Worm (Caenorhabditis elegans) whole organism, L2 larva: ENCODE results near the gene spk-1.

Experiments used
- C34F6.9 ChIP-seq: fragments of 150-350 bp; optimal IDR thresholded peaks from 2 replicates; lab custom pipeline; 2014; ENCODE audit warnings: missing biosample characterization, missing genetic modification characterization
- F13H6.1 ChIP-seq: sonication (generic microtip); optimal IDR thresholded peaks from 2 replicates; lab custom pipeline; 2016; ENCODE audit warnings: missing genetic modification characterization, missing compliant biosample characterization
- R02D3.7 ChIP-seq: fragments of 150-350 bp; optimal IDR thresholded peaks from 2 replicates; lab custom pipeline; 2014; ENCODE audit warnings: missing biosample characterization, missing genetic modification characterization
- Y55F3AM.14 ChIP-seq: fragments of 200-800 bp; sonication (Bioruptor generic); optimal IDR thresholded peaks from 2 replicates; lab custom pipeline; 2018; ENCODE audit warnings: mild to moderate bottlenecking, missing genetic modification characterization, missing compliant biosample characterization
- ZK546.5 ChIP-seq: sonication (generic microtip); optimal IDR thresholded peaks from 2 replicates; lab custom pipeline; 2017; ENCODE audit warnings: missing biosample characterization, missing genetic modification characterization
- ama-1 ChIP-seq: fragments of 150-350 bp; optimal IDR thresholded peaks from 2 replicates; lab custom pipeline; 2018; ENCODE audit warnings: inconsistent platforms
- blmp-1 ChIP-seq: sonication (generic microtip); optimal IDR thresholded peaks from 2 replicates; lab custom pipeline; 2017; ENCODE audit warnings: missing genetic modification characterization, mild to moderate bottlenecking, missing compliant biosample characterization, antibody characterized with exemption, moderate library complexity; ENCODE audit not compliant: insufficient read depth
- ceh-16 ChIP-seq: fragments of 150-350 bp; optimal IDR thresholded peaks from 2 replicates; lab custom pipeline; 2014; ENCODE audit warnings: missing biosample characterization, missing genetic modification characterization
- ceh-82 ChIP-seq: fragments of 150-350 bp; optimal IDR thresholded peaks from 2 replicates; lab custom pipeline; 2014; ENCODE audit warnings: missing biosample characterization, missing genetic modification characterization
- crh-2 ChIP-seq: sonication (generic microtip); optimal IDR thresholded peaks from 2 replicates; lab custom pipeline; 2017; ENCODE audit warnings: missing biosample characterization, missing genetic modification characterization
- dmd-4 ChIP-seq: sonication (generic microtip); optimal IDR thresholded peaks from 2 replicates; lab custom pipeline; 2017; ENCODE audit warnings: missing biosample characterization, missing genetic modification characterization
- egl-27 ChIP-seq: sonication (generic microtip); optimal IDR thresholded peaks from 3 replicates; lab custom pipeline; 2017; ENCODE audit warnings: missing biosample characterization, missing genetic modification reagents, missing genetic modification characterization
- fos-1 ChIP-seq: fragments of 150-350 bp; optimal IDR thresholded peaks from 2 replicates; lab custom pipeline; 2014; ENCODE audit warnings: missing biosample characterization, missing genetic modification characterization
- gmeb-1 ChIP-seq: fragments of 150-350 bp; optimal IDR thresholded peaks from 2 replicates; lab custom pipeline; 2014; ENCODE audit warnings: missing biosample characterization, missing genetic modification characterization
- lin-11 ChIP-seq: fragments of 150-350 bp; sonication (generic microtip); optimal IDR thresholded peaks from 2 replicates; lab custom pipeline; 2014; ENCODE audit warnings: missing biosample characterization, missing genetic modification characterization, inconsistent platforms, mixed read lengths
- lin-13 ChIP-seq: fragments of 150-350 bp; optimal IDR thresholded peaks from 2 replicates; lab custom pipeline; 2014; ENCODE audit warnings: missing biosample characterization, missing genetic modification reagents, missing genetic modification characterization
- lin-39 ChIP-seq: fragments of 150-350 bp; optimal IDR thresholded peaks from 2 replicates; lab custom pipeline; 2014; ENCODE audit warnings: missing biosample characterization, missing genetic modification reagents, missing genetic modification characterization
- lsy-2 ChIP-seq, 2 experiments: fragments of 150-350 bp in 1 of 2; sonication (generic microtip) in 1 of 2; optimal IDR thresholded peaks; 2 replicates each; lab custom pipeline; 2014 to 2017; ENCODE audit warnings: missing biosample characterization in 2 of 2, missing genetic modification characterization in 2 of 2
- mab-5 ChIP-seq: fragments of 150-350 bp; optimal IDR thresholded peaks from 2 replicates; lab custom pipeline; 2014; ENCODE audit warnings: missing biosample characterization, missing genetic modification characterization
- mbf-1 ChIP-seq: sonication (generic microtip); optimal IDR thresholded peaks from 2 replicates; lab custom pipeline; 2017; ENCODE audit warnings: missing biosample characterization, missing genetic modification characterization
- mdl-1 ChIP-seq, 2 experiments: fragments of 150-350 bp in 1 of 2; sonication (generic microtip) in 1 of 2; optimal IDR thresholded peaks; 2 replicates each; lab custom pipeline; 2017; ENCODE audit warnings: missing biosample characterization in 2 of 2, missing genetic modification characterization in 2 of 2
- nhr-11 ChIP-seq: fragments of 150-350 bp; optimal IDR thresholded peaks from 2 replicates; lab custom pipeline; 2014; ENCODE audit warnings: missing biosample characterization, missing genetic modification characterization
- nhr-129 ChIP-seq: fragments of 150-350 bp; optimal IDR thresholded peaks from 2 replicates; lab custom pipeline; 2014; ENCODE audit warnings: missing biosample characterization, missing genetic modification characterization
- nhr-21 ChIP-seq: fragments of 150-350 bp; optimal IDR thresholded peaks from 2 replicates; lab custom pipeline; 2014; ENCODE audit warnings: missing biosample characterization, missing genetic modification characterization
- nhr-23 ChIP-seq: fragments of 150-350 bp; optimal IDR thresholded peaks from 2 replicates; lab custom pipeline; 2014; ENCODE audit warnings: missing biosample characterization, missing genetic modification reagents, missing genetic modification characterization
- nhr-237 ChIP-seq: fragments of 150-350 bp; optimal IDR thresholded peaks from 2 replicates; lab custom pipeline; 2014; ENCODE audit warnings: missing biosample characterization, missing genetic modification characterization
- nhr-25 ChIP-seq: fragments of 150-350 bp; sonication (generic microtip); optimal IDR thresholded peaks from 3 replicates; lab custom pipeline; 2014; ENCODE audit warnings: missing biosample characterization, missing genetic modification characterization
- nhr-6 ChIP-seq: fragments of 150-350 bp; optimal IDR thresholded peaks from 2 replicates; lab custom pipeline; 2014; ENCODE audit warnings: missing biosample characterization, missing genetic modification characterization
- peb-1 ChIP-seq: fragments of 150-350 bp; optimal IDR thresholded peaks from 2 replicates; lab custom pipeline; 2014; ENCODE audit warnings: missing biosample characterization, missing genetic modification characterization
- sem-4 ChIP-seq: fragments of 150-350 bp; optimal IDR thresholded peaks from 2 replicates; lab custom pipeline; 2014; ENCODE audit warnings: missing biosample characterization, missing genetic modification reagents, missing genetic modification characterization
- sma-3 ChIP-seq: sonication (generic microtip); optimal IDR thresholded peaks from 2 replicates; lab custom pipeline; 2016; ENCODE audit warnings: missing genetic modification reagents, missing genetic modification characterization, missing compliant biosample characterization
- sma-9 ChIP-seq, 2 experiments: fragments of 150-350 bp in 1 of 2; sonication (generic microtip) in 1 of 2; optimal IDR thresholded peaks; 2 replicates each; lab custom pipeline; 2014 to 2016; ENCODE audit warnings: missing genetic modification characterization in 2 of 2, mild to moderate bottlenecking in 1 of 2, missing biosample characterization in 1 of 2, missing compliant biosample characterization in 1 of 2, missing genetic modification reagents in 1 of 2, moderate library complexity in 1 of 2
- snpc-4 ChIP-seq: fragments of 150-350 bp; optimal IDR thresholded peaks from 2 replicates; lab custom pipeline; 2014; ENCODE audit warnings: missing biosample characterization, missing genetic modification characterization
- unc-55 ChIP-seq: fragments of 150-350 bp; sonication (generic microtip); optimal IDR thresholded peaks from 3 replicates; lab custom pipeline; 2014; ENCODE audit warnings: missing biosample characterization, missing genetic modification reagents, missing genetic modification characterization
- unc-62 ChIP-seq: fragments of 150-350 bp; optimal IDR thresholded peaks from 2 replicates; lab custom pipeline; 2014; ENCODE audit warnings: missing biosample characterization, missing genetic modification reagents, missing genetic modification characterization
- zag-1 ChIP-seq: fragments of 150-350 bp; optimal IDR thresholded peaks from 2 replicates; lab custom pipeline; 2014; ENCODE audit warnings: missing biosample characterization, missing genetic modification characterization
- ztf-1 ChIP-seq: fragments of 200-800 bp; sonication (Bioruptor generic); conservative IDR thresholded peaks from 2 replicates; pipeline ENCODE4 v1.3.6; 2022; ENCODE audit warnings: missing genetic modification characterization, missing compliant biosample characterization
- ztf-11 ChIP-seq: sonication (generic microtip); optimal IDR thresholded peaks from 2 replicates; lab custom pipeline; 2017; ENCODE audit warnings: missing biosample characterization, missing genetic modification characterization
- ztf-4 ChIP-seq: fragments of 150-350 bp; optimal IDR thresholded peaks from 2 replicates; lab custom pipeline; 2014; ENCODE audit warnings: missing biosample characterization, missing genetic modification characterization

Gene spk-1

DNA sequence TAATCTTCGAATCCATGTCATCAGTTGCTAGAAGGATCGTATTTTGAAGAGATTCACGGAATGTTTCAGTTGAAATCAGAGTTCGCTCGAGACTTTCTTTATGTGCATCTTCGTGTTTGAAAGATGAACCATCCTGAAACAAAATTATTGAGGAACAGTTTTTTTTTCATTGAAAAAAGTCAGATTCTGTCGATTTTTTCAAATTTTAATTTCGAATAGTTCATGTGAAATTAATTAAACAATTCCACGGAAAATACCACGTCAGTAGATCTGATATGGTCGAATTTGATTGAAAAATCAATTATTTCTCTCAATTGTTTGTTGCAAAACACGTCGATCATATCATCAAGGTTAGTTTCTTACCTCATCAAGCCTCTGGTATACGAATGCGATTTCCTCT, 17.0 kb upstream of the spk-1 start, which contains the start of gene F54C8.1:
Gene F54C8.1 (plus strand): TSS at position 301 of the 400 bp plus-strand sequence.
- TF ChIP-seq nhr-23 (tag; lab: Kevin White, UChicago) (no peak), sma-3 (no peak), fos-1 (tag; lab: Kevin White, UChicago) (no peak), Y55F3AM.14 (GFP tag; lab: Kevin White, UChicago) (no peak), ama-1 (no peak), dmd-4 (tag; lab: Kevin White, UChicago) (no peak), mdl-1 (tag; optimal IDR thresholded peaks at IDR 0.05; lab: Kevin White, UChicago) (no peak), ceh-82 (tag; lab: Kevin White, UChicago) (no peak), ztf-1 (GFP tag; lab: Robert Waterston, UW) (no peak), F13H6.1 (tag; lab: Kevin White, UChicago) (no peak), ztf-11 (no peak), R02D3.7 (tag; lab: Kevin White, UChicago) (no peak), lin-13 (no peak), lin-39 (tag; lab: Kevin White, UChicago) (no peak)
- TF ChIP-seq, all 48 proteins: peak for 0

DNA sequence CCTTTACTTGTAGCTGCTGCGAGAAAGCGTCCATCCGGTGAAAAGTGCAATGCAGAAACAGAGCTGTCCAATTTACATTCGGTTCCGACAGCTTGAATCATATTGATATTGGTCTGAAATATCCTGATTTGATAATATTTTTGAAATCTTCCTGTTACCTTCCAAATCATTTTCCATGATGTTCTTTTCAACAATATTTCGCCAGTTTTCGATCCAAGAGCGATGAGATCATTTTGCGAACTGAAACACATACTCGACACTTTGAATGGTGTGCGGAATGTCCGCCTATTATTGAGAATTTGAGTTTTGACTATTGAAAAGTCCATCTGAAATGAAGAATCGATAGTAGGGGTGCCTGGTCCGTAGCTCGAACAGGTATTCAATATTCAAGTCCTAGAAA, 15.3 kb upstream of the spk-1 start, which contains the start of gene emb-30:
Gene emb-30 (minus strand): TSS at position 328 of the 400 bp plus-strand sequence.
- peak; percentile 19 for TF ChIP-seq nhr-6 (tag; lab: Kevin White, UChicago)
- TF ChIP-seq sem-4 (tag; lab: Kevin White, UChicago): peak; percentile 7
- no peak for TF ChIP-seq crh-2 (tag; lab: Kevin White, UChicago)
- peak; percentile 31 for TF ChIP-seq ama-1
- TF ChIP-seq dmd-4 (tag; lab: Kevin White, UChicago): no peak

DNA sequence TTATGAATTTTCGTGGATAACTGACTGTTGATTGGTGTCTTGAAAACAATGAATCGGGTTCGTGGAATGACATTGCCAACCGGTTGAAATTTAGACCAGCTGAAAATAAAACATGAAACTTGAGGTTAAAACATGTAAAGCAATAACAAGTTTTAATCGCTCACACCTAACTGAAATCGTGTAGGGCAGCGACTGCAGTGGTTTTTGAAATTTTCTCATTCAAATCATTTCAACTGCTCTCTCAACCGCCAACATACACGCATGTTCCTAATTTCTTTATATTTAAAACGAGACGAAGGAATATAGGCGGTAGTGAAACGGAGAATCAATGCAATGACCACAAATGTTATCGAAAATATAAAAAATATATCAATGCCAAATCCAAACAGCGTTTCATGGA, 13.6 kb upstream of the spk-1 start:
- TF ChIP-seq nhr-23 (tag; lab: Kevin White, UChicago) (no peak), ZK546.5 (tag; lab: Kevin White, UChicago) (no peak), ztf-11 (no peak), ztf-4 (tag; lab: Kevin White, UChicago) (no peak), fos-1 (tag; lab: Kevin White, UChicago) (no peak), lin-13 (no peak), nhr-25 (tag; lab: Kevin White, UChicago) (no peak), R02D3.7 (tag; lab: Kevin White, UChicago) (no peak), nhr-237 (tag; lab: Kevin White, UChicago) (no peak), unc-62 (GFP tag; lab: Kevin White, UChicago) (no peak), lsy-2 (tag; optimal IDR thresholded peaks at IDR 0.05; lab: Kevin White, UChicago) (no peak), mbf-1 (no peak), C34F6.9 (no peak), zag-1 (tag; lab: Kevin White, UChicago) (no peak), ztf-1 (GFP tag; lab: Robert Waterston, UW) (no peak), sem-4 (tag; lab: Kevin White, UChicago) (no peak), gmeb-1 (tag; lab: Kevin White, UChicago) (no peak), egl-27 (tag; lab: Kevin White, UChicago) (no peak)

DNA sequence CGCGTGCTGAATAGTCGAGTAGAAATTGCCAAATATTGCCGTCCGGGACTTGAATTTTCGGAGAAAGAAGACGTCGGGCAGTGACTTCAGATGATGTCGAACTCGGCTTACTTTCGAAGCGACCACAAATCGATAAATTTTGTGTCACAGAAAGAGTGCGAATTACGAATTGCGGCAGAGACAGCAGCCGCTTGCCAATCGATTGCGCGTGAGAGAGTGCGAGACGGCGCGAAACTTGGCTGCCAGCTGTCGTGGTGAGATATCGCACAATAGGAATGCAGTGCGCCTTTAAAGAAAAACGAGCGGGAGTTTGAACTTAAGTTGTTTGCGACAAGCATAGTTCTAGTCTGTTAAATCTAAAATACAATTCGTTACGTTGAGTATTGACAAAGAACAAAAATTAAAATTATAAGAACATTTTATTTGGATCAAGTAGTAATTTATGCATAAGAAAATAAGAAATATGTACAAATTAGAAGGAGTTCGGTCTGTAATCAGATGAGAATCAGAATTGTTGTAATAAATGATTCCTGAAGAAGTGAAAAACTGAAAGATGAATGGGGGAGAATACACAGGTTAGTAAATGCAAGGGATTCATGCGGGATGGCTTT, 12.9 kb upstream of the spk-1 start, which contains the start of gene pir-2:
Gene pir-2 (minus strand): TSS at position 218 of the 611 bp plus-strand sequence.
- no peak for TF ChIP-seq dmd-4 (tag; lab: Kevin White, UChicago)
- peak; percentile 41 for TF ChIP-seq nhr-6 (tag; lab: Kevin White, UChicago)
- TF ChIP-seq R02D3.7 (tag; lab: Kevin White, UChicago): no peak
- TF ChIP-seq lsy-2 (tag; optimal IDR thresholded peaks at IDR 0.05; lab: Kevin White, UChicago): peak; percentile 70 to 93
- peak; percentile 90 for TF ChIP-seq lin-13
- TF ChIP-seq unc-55 (GFP tag; lab: Kevin White, UChicago): peak; percentile 97
- TF ChIP-seq ztf-4 (tag; lab: Kevin White, UChicago): peak; percentile 63
- TF ChIP-seq lin-11 (tag; lab: Kevin White, UChicago): peak; percentile 90
- peak; percentile 78 for TF ChIP-seq sma-3
- TF ChIP-seq mdl-1 (tag; optimal IDR thresholded peaks at IDR 0.05; lab: Kevin White, UChicago): peak; percentile 28 to 46
- peak; percentile 42 for TF ChIP-seq sem-4 (tag; lab: Kevin White, UChicago)
- peak; percentile 7 for TF ChIP-seq Y55F3AM.14 (GFP tag; lab: Kevin White, UChicago)
- TF ChIP-seq zag-1 (tag; lab: Kevin White, UChicago): peak; percentile 74
- TF ChIP-seq lin-39 (tag; lab: Kevin White, UChicago): no peak
- TF ChIP-seq crh-2 (tag; lab: Kevin White, UChicago): peak; percentile 93
- TF ChIP-seq ama-1: peak; percentile 65
- TF ChIP-seq nhr-129 (tag; lab: Kevin White, UChicago): peak; percentile 92
- peak; percentile 57 for TF ChIP-seq fos-1 (tag; lab: Kevin White, UChicago)
- TF ChIP-seq peb-1: no peak
- TF ChIP-seq nhr-21 (tag; lab: Kevin White, UChicago): peak; percentile 74
- TF ChIP-seq ceh-16 (tag; lab: Kevin White, UChicago): peak; percentile 39
- TF ChIP-seq unc-62 (GFP tag; lab: Kevin White, UChicago): no peak
- TF ChIP-seq snpc-4 (tag; lab: Kevin White, UChicago): peak; percentile 79
- TF ChIP-seq nhr-23 (tag; lab: Kevin White, UChicago): no peak
- peak; percentile 83 for TF ChIP-seq F13H6.1 (tag; lab: Kevin White, UChicago)
- peak; percentile 81 for TF ChIP-seq sma-9 (GFP tag; optimal IDR thresholded peaks at IDR 0.05; lab: Kevin White, UChicago)
- TF ChIP-seq sma-9 (tag; optimal IDR thresholded peaks at IDR 0.05; lab: Kevin White, UChicago): no peak
- TF ChIP-seq C34F6.9: peak; percentile 74
- peak; percentile 92 for TF ChIP-seq gmeb-1 (tag; lab: Kevin White, UChicago)
- peak; percentile 68 for TF ChIP-seq nhr-25 (tag; lab: Kevin White, UChicago)
- peak; percentile 77 for TF ChIP-seq mab-5
- no peak for TF ChIP-seq nhr-11
- peak; percentile 27 for TF ChIP-seq blmp-1 (tag; lab: Kevin White, UChicago)
- TF ChIP-seq nhr-237 (tag; lab: Kevin White, UChicago): no peak
- peak; percentile 58 for TF ChIP-seq ZK546.5 (tag; lab: Kevin White, UChicago)
